Worm (Caenorhabditis elegans) whole organism, late embryonic: ENCODE data around the gene ins-3.

Experiments used
- C08G9.2 ChIP-seq: sonication (generic microtip); optimal IDR thresholded peaks from 2 replicates; lab custom pipeline; 2016; ENCODE audit warnings: mild to moderate bottlenecking, missing genetic modification characterization, moderate library complexity, missing compliant biosample characterization
- ahr-1 ChIP-seq: sonication (generic microtip); optimal IDR thresholded peaks from 2 replicates; lab custom pipeline; 2016; ENCODE audit warnings: missing genetic modification characterization, missing compliant biosample characterization
- ama-1 ChIP-seq: fragments of 150-350 bp; optimal IDR thresholded peaks from 2 replicates; lab custom pipeline; 2014
- dve-1 ChIP-seq: sonication (generic microtip); optimal IDR thresholded peaks from 2 replicates; lab custom pipeline; 2017; ENCODE audit warnings: antibody characterized with exemption, mild to moderate bottlenecking, missing genetic modification characterization, missing compliant biosample characterization
- elt-2 ChIP-seq: sonication (generic microtip); optimal IDR thresholded peaks from 2 replicates; lab custom pipeline; 2016; ENCODE audit warnings: missing genetic modification reagents, missing genetic modification characterization, missing compliant biosample characterization
- elt-4 ChIP-seq: sonication (generic microtip); optimal IDR thresholded peaks from 2 replicates; lab custom pipeline; 2016; ENCODE audit warnings: missing genetic modification characterization, missing compliant biosample characterization
- fkh-6 ChIP-seq: sonication (generic microtip); optimal IDR thresholded peaks from 2 replicates; lab custom pipeline; 2016; ENCODE audit warnings: missing genetic modification characterization, missing compliant biosample characterization
- nhr-11 ChIP-seq: fragments of 150-350 bp; optimal IDR thresholded peaks from 2 replicates; lab custom pipeline; 2014; ENCODE audit warnings: missing biosample characterization, missing genetic modification characterization
- pag-3 ChIP-seq: sonication (generic microtip); optimal IDR thresholded peaks from 2 replicates; lab custom pipeline; 2016; ENCODE audit warnings: missing compliant biosample characterization, missing genetic modification characterization, borderline replicate concordance
- pha-4 ChIP-seq: fragments of 150-350 bp; optimal IDR thresholded peaks from 2 replicates; lab custom pipeline; 2018; ENCODE audit warnings: missing biosample characterization, missing genetic modification reagents, missing genetic modification characterization
- rnt-1 ChIP-seq: sonication (generic microtip); optimal IDR thresholded peaks from 2 replicates; lab custom pipeline; 2016; ENCODE audit warnings: missing genetic modification characterization, missing compliant biosample characterization

DNA sequence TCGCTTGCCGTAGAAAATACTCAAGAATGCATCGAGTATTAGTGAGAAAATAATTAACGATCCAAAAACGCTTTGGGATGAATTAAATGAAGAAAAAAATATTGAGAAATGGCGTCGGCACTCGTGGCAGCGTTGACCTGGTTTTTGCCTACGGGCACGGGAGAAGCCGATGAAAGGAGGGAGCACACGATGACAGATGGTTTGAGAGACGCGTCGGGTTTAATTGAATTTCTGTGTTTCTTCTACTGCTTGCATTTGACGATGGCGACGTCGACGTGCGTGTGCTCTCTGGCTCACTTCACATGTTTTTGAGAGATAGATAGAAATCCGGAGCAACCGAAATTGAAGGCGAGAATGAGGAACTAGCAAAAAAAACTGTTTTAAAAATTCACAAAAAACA lies 39.9 kb downstream of the ins-3 start:
- TF ChIP-seq elt-2 (tag; lab: Kevin White, UChicago) (no peak), pha-4 (tag; lab: Kevin White, UChicago) (no peak), nhr-11 (tag; lab: Kevin White, UChicago) (no peak), rnt-1 (tag; lab: Kevin White, UChicago) (no peak), dve-1 (no peak), ama-1 (no peak), pag-3 (tag; lab: Kevin White, UChicago) (no peak), ahr-1 (tag; lab: Kevin White, UChicago) (no peak), fkh-6 (tag; lab: Kevin White, UChicago) (no peak), C08G9.2 (tag; lab: Kevin White, UChicago) (no peak), elt-4 (tag; lab: Kevin White, UChicago) (no peak)
